Fruit fly (Drosophila melanogaster) Kc167 (cell line): Measurements from ENCODE around the gene CG31259.

Experiments
- Myc ChIP-seq: fragments of >200 bp; optimal IDR thresholded peaks from 2 replicates; lab custom pipeline; 2017; ENCODE audit warnings: missing external identifiers
- h ChIP-seq: fragments of >200 bp; optimal IDR thresholded peaks from 3 replicates; lab custom pipeline; 2018; ENCODE audit warnings: missing external identifiers
- psq ChIP-seq: fragments of >200 bp; optimal IDR thresholded peaks from 2 replicates; lab custom pipeline; 2017; ENCODE audit warnings: missing external identifiers

dm6 chr3R:8517752-8518185 lies 6.0 kb upstream of the CG31259 start, which contains the start of gene CG11737:
- TF ChIP-seq h (lab: Kevin White, UChicago) (no peak), Myc (no peak), psq (no peak)
